Worm (Caenorhabditis elegans) whole organism, young adult: ENCODE results near the gene F23G4.1.

Source experiments
- B0035.1 ChIP-seq: sonication (generic microtip); optimal IDR thresholded peaks from 2 replicates; lab custom pipeline; 2016; ENCODE audit warnings: missing genetic modification characterization, mild to moderate bottlenecking, missing compliant biosample characterization, missing genotype, missing genetic modification reagents
- B0336.3 ChIP-seq: fragments of 200-800 bp; sonication (Bioruptor generic); IDR thresholded peaks from 2 replicates; pipeline ENCODE4 v1.3.6; 2022; ENCODE audit warnings: missing genetic modification characterization, missing compliant biosample characterization
- F33H1.4 ChIP-seq: fragments of 200-800 bp; sonication (Bioruptor generic); IDR thresholded peaks from 2 replicates; pipeline ENCODE4 v1.3.6; 2022; ENCODE audit warnings: missing genetic modification reagents, missing genetic modification characterization, missing compliant biosample characterization
- F37B4.10 ChIP-seq: fragments of 200-800 bp; sonication (Bioruptor generic); IDR thresholded peaks from 2 replicates; pipeline ENCODE4 v1.3.6; 2022; ENCODE audit warnings: missing genetic modification characterization, missing compliant biosample characterization
- F55B11.4 ChIP-seq: sonication (generic microtip); optimal IDR thresholded peaks from 2 replicates; lab custom pipeline; 2016; ENCODE audit warnings: missing compliant biosample characterization, missing genetic modification characterization, borderline replicate concordance; ENCODE audit not compliant: insufficient read depth
- F57A8.1 ChIP-seq: fragments of 200-800 bp; sonication (Bioruptor generic); optimal IDR thresholded peaks from 2 replicates; lab custom pipeline; 2018; ENCODE audit warnings: mild to moderate bottlenecking, missing genetic modification characterization, moderate library complexity, missing compliant biosample characterization
- K11D2.4 ChIP-seq: fragments of 200-800 bp; sonication (Bioruptor generic); IDR thresholded peaks from 2 replicates; pipeline ENCODE4 v1.3.6; 2022; ENCODE audit warnings: missing genetic modification reagents, missing genetic modification characterization, missing compliant biosample characterization
- K12H6.12 ChIP-seq: fragments of 200-800 bp; sonication (Bioruptor generic); optimal IDR thresholded peaks from 2 replicates; lab custom pipeline; 2018; ENCODE audit warnings: mild to moderate bottlenecking, missing genetic modification characterization, missing compliant biosample characterization
- Y53F4B.3 ChIP-seq: fragments of 200-800 bp; sonication (Bioruptor generic); IDR thresholded peaks from 2 replicates; pipeline ENCODE4 v1.3.6; 2022; ENCODE audit warnings: missing genetic modification reagents, missing genetic modification characterization, missing compliant biosample characterization
- Y53G8AR.9 ChIP-seq: fragments of 200-800 bp; sonication (Bioruptor generic); conservative IDR thresholded peaks from 2 replicates; pipeline ENCODE4 v1.3.6; 2022; ENCODE audit warnings: missing genetic modification reagents, missing genetic modification characterization, missing compliant biosample characterization
- athp-1 ChIP-seq: sonication (generic microtip); optimal IDR thresholded peaks from 2 replicates; lab custom pipeline; 2017; ENCODE audit warnings: mild to moderate bottlenecking, missing genetic modification characterization, missing compliant biosample characterization
- attf-6 ChIP-seq: fragments of 200-800 bp; sonication (Bioruptor generic); IDR thresholded peaks from 2 replicates; pipeline ENCODE4 v1.3.6; 2022; ENCODE audit warnings: missing genetic modification reagents, missing genetic modification characterization, missing compliant biosample characterization
- bed-1 ChIP-seq: fragments of 200-800 bp; sonication (Bioruptor generic); IDR thresholded peaks from 2 replicates; pipeline ENCODE4 v1.3.6; 2022; ENCODE audit warnings: missing genetic modification reagents, missing genetic modification characterization, missing compliant biosample characterization
- cebp-2 ChIP-seq: fragments of 200-800 bp; sonication (Bioruptor generic); IDR thresholded peaks from 2 replicates; pipeline ENCODE4 v1.3.6; 2022; ENCODE audit warnings: missing genetic modification characterization, missing compliant biosample characterization
- ceh-27 ChIP-seq: fragments of 200-800 bp; sonication (Bioruptor generic); optimal IDR thresholded peaks from 2 replicates; lab custom pipeline; 2018; ENCODE audit warnings: mild to moderate bottlenecking, missing genetic modification characterization, moderate library complexity, missing compliant biosample characterization
- ceh-40 ChIP-seq: fragments of 200-800 bp; sonication (Bioruptor generic); IDR thresholded peaks from 2 replicates; pipeline ENCODE4 v1.3.6; 2022; ENCODE audit warnings: missing genetic modification characterization, missing compliant biosample characterization
- die-1 ChIP-seq: sonication (generic microtip); optimal IDR thresholded peaks from 2 replicates; lab custom pipeline; 2016; ENCODE audit warnings: missing genotype, mild to moderate bottlenecking, missing genetic modification characterization, missing compliant biosample characterization
- egl-18 ChIP-seq: fragments of 200-800 bp; sonication (Bioruptor generic); IDR thresholded peaks from 2 replicates; pipeline ENCODE4 v1.3.6; 2022; ENCODE audit warnings: missing genetic modification reagents, missing genetic modification characterization, missing compliant biosample characterization
- egl-44 ChIP-seq: fragments of 200-800 bp; sonication (Bioruptor generic); IDR thresholded peaks from 2 replicates; pipeline ENCODE4 v1.3.6; 2022; ENCODE audit warnings: missing genetic modification reagents, missing genetic modification characterization, missing compliant biosample characterization
- egrh-3 ChIP-seq: fragments of 200-800 bp; sonication (Bioruptor generic); IDR thresholded peaks from 2 replicates; pipeline ENCODE4 v1.3.6; 2022; ENCODE audit warnings: missing genetic modification reagents, missing genetic modification characterization, missing compliant biosample characterization
- ekl-4 ChIP-seq: fragments of 200-800 bp; sonication (Bioruptor generic); IDR thresholded peaks from 2 replicates; pipeline ENCODE4 v1.3.6; 2022; ENCODE audit warnings: missing genetic modification reagents, missing genetic modification characterization, missing compliant biosample characterization
- fkh-3 ChIP-seq: sonication (generic microtip); optimal IDR thresholded peaks from 2 replicates; lab custom pipeline; 2016; ENCODE audit warnings: mild to moderate bottlenecking, missing genetic modification characterization, missing compliant biosample characterization
- hlh-26 ChIP-seq: fragments of 200-800 bp; sonication (Bioruptor generic); conservative IDR thresholded peaks from 2 replicates; pipeline ENCODE4 v1.3.6; 2022; ENCODE audit warnings: missing genetic modification reagents, missing genetic modification characterization, missing compliant biosample characterization
- let-607 ChIP-seq, 2 experiments: fragments of 200-800 bp in 1 of 2; sonication (Bioruptor generic) in 1 of 2; sonication (generic microtip) in 1 of 2; optimal IDR thresholded peaks; 2 replicates each; lab custom pipeline; 2016 to 2018; ENCODE audit warnings: mild to moderate bottlenecking in 2 of 2, missing compliant biosample characterization in 2 of 2, missing genetic modification characterization in 2 of 2, moderate library complexity in 2 of 2, missing genotype in 1 of 2
- lin-35 ChIP-seq, 3 experiments: fragments of 150-350 bp in 2 of 3; sonication (generic microtip) in 1 of 3; optimal IDR thresholded peaks; 2 replicates each; lab custom pipeline; 2014 to 2018; ENCODE audit warnings: missing biosample characterization in 3 of 3, missing genetic modification characterization in 3 of 3, missing genetic modification reagents in 3 of 3
- lir-1 ChIP-seq: fragments of 200-800 bp; sonication (Bioruptor generic); conservative IDR thresholded peaks from 2 replicates; pipeline ENCODE4 v1.3.6; 2022; ENCODE audit warnings: missing genetic modification reagents, missing genetic modification characterization, missing compliant biosample characterization
- madf-8 ChIP-seq: fragments of 200-800 bp; sonication (Bioruptor generic); conservative IDR thresholded peaks from 2 replicates; pipeline ENCODE4 v1.3.6; 2022; ENCODE audit warnings: missing genetic modification reagents, missing genetic modification characterization, missing compliant biosample characterization
- mes-4 ChIP-seq: sonication (generic microtip); optimal IDR thresholded peaks from 2 replicates; lab custom pipeline; 2016; ENCODE audit warnings: missing genotype, missing genetic modification characterization, missing compliant biosample characterization
- nfya-1 ChIP-seq: sonication (generic microtip); optimal IDR thresholded peaks from 2 replicates; lab custom pipeline; 2017; ENCODE audit warnings: antibody characterized with exemption, missing compliant biosample characterization, missing genetic modification characterization, borderline replicate concordance; ENCODE audit not compliant: insufficient read depth
- nfyb-1 ChIP-seq: fragments of 200-800 bp; sonication (Bioruptor generic); IDR thresholded peaks from 2 replicates; pipeline ENCODE4 v1.3.6; 2022; ENCODE audit warnings: missing genetic modification reagents, missing genetic modification characterization, missing compliant biosample characterization
- nhr-80 ChIP-seq: sonication (generic microtip); optimal IDR thresholded peaks from 2 replicates; lab custom pipeline; 2016; ENCODE audit warnings: missing genetic modification characterization, missing compliant biosample characterization
- nhr-90 ChIP-seq: sonication (generic microtip); optimal IDR thresholded peaks from 2 replicates; lab custom pipeline; 2016; ENCODE audit warnings: missing genotype, mild to moderate bottlenecking, missing genetic modification characterization, missing compliant biosample characterization
- repo-1 ChIP-seq: sonication (generic microtip); optimal IDR thresholded peaks from 2 replicates; lab custom pipeline; 2017; ENCODE audit warnings: mild to moderate bottlenecking, missing genetic modification characterization, missing compliant biosample characterization
- snpc-3.4 ChIP-seq: sonication (generic microtip); optimal IDR thresholded peaks from 2 replicates; lab custom pipeline; 2017; ENCODE audit warnings: missing genetic modification characterization, mild to moderate bottlenecking, missing compliant biosample characterization, antibody characterized with exemption, moderate library complexity, missing genotype, missing genetic modification reagents
- snpc-4 ChIP-seq, 5 experiments: fragments of 150-350 bp in 1 of 5; sonication (generic microtip) in 4 of 5; optimal IDR thresholded peaks; 2 replicates each; lab custom pipeline; 2014 to 2018; ENCODE audit warnings: missing genetic modification characterization in 5 of 5, missing biosample characterization in 3 of 5, antibody characterized with exemption in 2 of 5, mild to moderate bottlenecking in 2 of 5, missing compliant biosample characterization in 2 of 5, missing genotype in 2 of 5, moderate library complexity in 2 of 5, missing genetic modification reagents in 1 of 5
- somi-1 ChIP-seq: fragments of 200-800 bp; sonication (Bioruptor generic); optimal IDR thresholded peaks from 2 replicates; lab custom pipeline; 2018; ENCODE audit warnings: mild to moderate bottlenecking, missing genetic modification characterization, missing compliant biosample characterization
- sptf-2 ChIP-seq: fragments of 200-800 bp; sonication (Bioruptor generic); optimal IDR thresholded peaks from 2 replicates; lab custom pipeline; 2018; ENCODE audit warnings: mild to moderate bottlenecking, missing genetic modification characterization, missing compliant biosample characterization
- zfh-2 ChIP-seq: fragments of 200-800 bp; sonication (Bioruptor generic); conservative IDR thresholded peaks from 2 replicates; pipeline ENCODE4 v1.3.6; 2022; ENCODE audit warnings: missing genetic modification reagents, missing genetic modification characterization, missing compliant biosample characterization
- ztf-26 ChIP-seq: sonication (generic microtip); optimal IDR thresholded peaks from 2 replicates; lab custom pipeline; 2017; ENCODE audit warnings: missing genetic modification characterization, missing compliant biosample characterization
- ztf-28 ChIP-seq: fragments of 200-800 bp; sonication (Bioruptor generic); IDR thresholded peaks from 2 replicates; pipeline ENCODE4 v1.3.6; 2022; ENCODE audit warnings: missing genetic modification reagents, missing genetic modification characterization, missing compliant biosample characterization
- ztf-6 ChIP-seq: fragments of 200-800 bp; sonication (Bioruptor generic); IDR thresholded peaks from 2 replicates; pipeline ENCODE4 v1.3.6; 2022; ENCODE audit warnings: missing genetic modification reagents, missing genetic modification characterization, missing compliant biosample characterization

F23G4.1 gene

ce11 chrX:6575992-6576391 is 27.0 kb downstream of the F23G4.1 start:
- TF ChIP-seq ceh-40 (no peak), madf-8 (GFP tag; lab: Robert Waterston, UW) (no peak), ztf-6 (no peak), athp-1 (tag; lab: Kevin White, UChicago) (no peak), nfya-1 (tag; lab: Kevin White, UChicago) (no peak), nhr-80 (tag; lab: Kevin White, UChicago) (no peak), lin-35 (GFP tag; optimal IDR thresholded peaks at IDR 0.05; lab: Kevin White, UChicago) (no peak)

- TF ChIP-seq zfh-2 (GFP tag; lab: Robert Waterston, UW): peak; percentile 62
- TF ChIP-seq nfyb-1 (GFP tag; lab: Robert Waterston, UW): 0 out of 2 replicates have a peak, but pooled peaks have one; percentile 26
- TF ChIP-seq Y53F4B.3: no peak
- no peak for TF ChIP-seq F55B11.4 (tag; lab: Kevin White, UChicago)
These were observed 30.0 kb downstream of the F23G4.1 start for ce11 chrX:6572987-6573386.

ce11 chrX:6569624-6570023 is 33.4 kb downstream of the F23G4.1 start, which contains the start of gene dop-3:
dop-3 (minus strand) TSS chrX:6569724.
- no peak for TF ChIP-seq die-1
- no peak for TF ChIP-seq cebp-2 (GFP tag; lab: Robert Waterston, UW)
- TF ChIP-seq egl-18 (GFP tag; lab: Robert Waterston, UW): no peak
- no peak for TF ChIP-seq B0035.1 (tag; lab: Kevin White, UChicago)
- TF ChIP-seq mes-4 (tag; lab: Kevin White, UChicago): no peak
- TF ChIP-seq let-607 (tag; optimal IDR thresholded peaks at IDR 0.05; lab: Kevin White, UChicago): no peak
- TF ChIP-seq lir-1 (GFP tag; lab: Robert Waterston, UW): no peak
- no peak for TF ChIP-seq somi-1
- TF ChIP-seq F37B4.10: no peak
- no peak for TF ChIP-seq ztf-26 (tag; lab: Kevin White, UChicago)
- TF ChIP-seq K11D2.4: no peak

ce11 chrX:6562378-6562856 is 40.6 kb downstream of the F23G4.1 start, which contains the start of gene aaim-1:
aaim-1 (minus strand) TSS chrX:6562428.
- TF ChIP-seq ekl-4 (0 out of 2 replicates have a peak, but pooled peaks have one; percentile 15), ztf-28 (GFP tag; lab: Robert Waterston, UW) (0 out of 2 replicates have a peak, but pooled peaks have one; percentile 21), egl-18 (GFP tag; lab: Robert Waterston, UW) (no peak), attf-6 (no peak), nhr-80 (tag; lab: Kevin White, UChicago) (peak; percentile 37)
- TF ChIP-seq, all 124 proteins: peak for 3

ce11 chrX:6560495-6560894 is 42.5 kb downstream of the F23G4.1 start:
- TF ChIP-seq fkh-3 (tag; lab: Kevin White, UChicago) (no peak), repo-1 (no peak), ceh-27 (GFP tag; lab: Kevin White, UChicago) (no peak), mes-4 (tag; lab: Kevin White, UChicago) (no peak), nhr-90 (no peak), bed-1 (no peak), B0336.3 (GFP tag; lab: Robert Waterston, UW) (no peak), Y53F4B.3 (no peak), snpc-3.4 (tag; lab: Kevin White, UChicago) (no peak), hlh-26 (GFP tag; lab: Robert Waterston, UW) (no peak), F57A8.1 (GFP tag; lab: Kevin White, UChicago) (no peak), egl-44 (GFP tag; lab: Robert Waterston, UW) (no peak), F33H1.4 (no peak), K12H6.12 (tag; lab: Kevin White, UChicago) (no peak), snpc-4 (GFP tag; optimal IDR thresholded peaks at IDR 0.05; lab: Kevin White, UChicago) (no peak), snpc-4 (tag; optimal IDR thresholded peaks at IDR 0.05; lab: Kevin White, UChicago) (no peak), egrh-3 (GFP tag; lab: Robert Waterston, UW) (no peak), Y53G8AR.9 (no peak), die-1 (no peak), sptf-2 (no peak)
